Worm (Caenorhabditis elegans): ENCODE results near the gene lyst-1.

ce11 chrX:12181606-12182005, 40.7 kb upstream of the lyst-1 start:
- TF ChIP-seq tab-1 (GFP tag; IDR thresholded peaks at IDR 0.05) = no peak
- no peak for TF ChIP-seq flt-1 (GFP tag; IDR thresholded peaks at IDR 0.05)
- no peak for TF ChIP-seq klf-2 (GFP tag; conservative IDR thresholded peaks at IDR 0.05)
- TF ChIP-seq ztf-29 (GFP tag; IDR thresholded peaks at IDR 0.05) = no peak

Measured in whole organism, midembryonic.